Worm (Caenorhabditis elegans): ENCODE measurements around the gene sre-44.

Gene sre-44

ce11 chrII:13984551-13984950, 35.2 kb downstream of the sre-44 start, which contains the start of gene sre-47:
sre-47 (minus strand) TSS chrII:13984651.
- TF ChIP-seq B0310.2 (tag; optimal IDR thresholded peaks at IDR 0.05) (no peak), hmg-4 (GFP tag; optimal IDR thresholded peaks at IDR 0.05) (no peak), ceh-13 (GFP tag; optimal IDR thresholded peaks at IDR 0.05) (no peak), hnd-1 (tag; optimal IDR thresholded peaks at IDR 0.05) (no peak), F13C5.2 (tag; optimal IDR thresholded peaks at IDR 0.05) (no peak), tbx-37 (GFP tag; conservative IDR thresholded peaks at IDR 0.05) (no peak), scrt-1 (GFP tag; IDR thresholded peaks at IDR 0.05) (no peak), sea-1 (GFP tag; conservative IDR thresholded peaks at IDR 0.05) (no peak), ets-7 (tag; optimal IDR thresholded peaks at IDR 0.05) (no peak), flt-1 (GFP tag; IDR thresholded peaks at IDR 0.05) (no peak), tbx-11 (GFP tag; IDR thresholded peaks at IDR 0.05) (no peak), ama-1 (optimal IDR thresholded peaks at IDR 0.05) (no peak)

- TF ChIP-seq hmbx-1 (tag; optimal IDR thresholded peaks at IDR 0.05), result peak; percentile 54
These were observed 36.7 kb downstream of the sre-44 start for ce11 chrII:13986061-13986460.

ce11 chrII:13991741-13992140, 42.4 kb downstream of the sre-44 start, which contains the start of gene Y39G8B.5:
Y39G8B.5 (minus strand) TSS chrII:13991841.
- TF ChIP-seq F13C5.2 (tag; optimal IDR thresholded peaks at IDR 0.05), result no peak
- no peak for TF ChIP-seq scrt-1 (GFP tag; IDR thresholded peaks at IDR 0.05)
- TF ChIP-seq pes-1 (GFP tag; IDR thresholded peaks at IDR 0.05), result no peak
- no peak for TF ChIP-seq tbx-11 (GFP tag; IDR thresholded peaks at IDR 0.05)
- TF ChIP-seq hmbx-1 (tag; optimal IDR thresholded peaks at IDR 0.05), result no peak
- TF ChIP-seq ama-1 (optimal IDR thresholded peaks at IDR 0.05), result no peak
- no peak for TF ChIP-seq ets-7 (tag; optimal IDR thresholded peaks at IDR 0.05)
- no peak for TF ChIP-seq flt-1 (GFP tag; IDR thresholded peaks at IDR 0.05)
- no peak for TF ChIP-seq ceh-13 (GFP tag; optimal IDR thresholded peaks at IDR 0.05)
- TF ChIP-seq sea-1 (GFP tag; conservative IDR thresholded peaks at IDR 0.05), result no peak
- TF ChIP-seq hnd-1 (tag; optimal IDR thresholded peaks at IDR 0.05), result no peak
- TF ChIP-seq hmg-4 (GFP tag; optimal IDR thresholded peaks at IDR 0.05), result no peak
- no peak for TF ChIP-seq tbx-37 (GFP tag; conservative IDR thresholded peaks at IDR 0.05)
- TF ChIP-seq aly-1 (tag; optimal IDR thresholded peaks at IDR 0.05), result no peak
- no peak for TF ChIP-seq ceh-36 (tag; optimal IDR thresholded peaks at IDR 0.05)
- no peak for TF ChIP-seq tra-4 (tag; optimal IDR thresholded peaks at IDR 0.05)
- TF ChIP-seq B0310.2 (tag; optimal IDR thresholded peaks at IDR 0.05), result no peak

- TF ChIP-seq pes-1 (GFP tag; IDR thresholded peaks at IDR 0.05) (no peak), scrt-1 (GFP tag; IDR thresholded peaks at IDR 0.05) (no peak), B0310.2 (tag; optimal IDR thresholded peaks at IDR 0.05) (no peak), ets-7 (tag; optimal IDR thresholded peaks at IDR 0.05) (no peak), tbx-11 (GFP tag; IDR thresholded peaks at IDR 0.05) (no peak), tbx-37 (GFP tag; conservative IDR thresholded peaks at IDR 0.05) (no peak), ceh-13 (GFP tag; optimal IDR thresholded peaks at IDR 0.05) (no peak), hmbx-1 (tag; optimal IDR thresholded peaks at IDR 0.05) (no peak), ama-1 (optimal IDR thresholded peaks at IDR 0.05) (no peak), hnd-1 (tag; optimal IDR thresholded peaks at IDR 0.05) (no peak), aly-1 (tag; optimal IDR thresholded peaks at IDR 0.05) (no peak)
These were observed 45.5 kb downstream of the sre-44 start, which contains the start of gene Y39G8B.7 for ce11 chrII:13994934-13995333. Y39G8B.7 (minus strand) TSS chrII:13995034.

ce11 chrII:13997477-13997876, 48.1 kb downstream of the sre-44 start, which contains the start of gene F01D5.1:
F01D5.1 (minus strand) TSS chrII:13997581.
- TF ChIP-seq B0310.2 (tag; optimal IDR thresholded peaks at IDR 0.05), result no peak
- TF ChIP-seq aly-1 (tag; optimal IDR thresholded peaks at IDR 0.05), result no peak
- no peak for TF ChIP-seq sea-1 (GFP tag; conservative IDR thresholded peaks at IDR 0.05)
- no peak for TF ChIP-seq hnd-1 (tag; optimal IDR thresholded peaks at IDR 0.05)
- no peak for TF ChIP-seq scrt-1 (GFP tag; IDR thresholded peaks at IDR 0.05)
- no peak for TF ChIP-seq flt-1 (GFP tag; IDR thresholded peaks at IDR 0.05)
- no peak for TF ChIP-seq ets-7 (tag; optimal IDR thresholded peaks at IDR 0.05)
- TF ChIP-seq ama-1 (optimal IDR thresholded peaks at IDR 0.05), result no peak
- no peak for TF ChIP-seq tbx-37 (GFP tag; conservative IDR thresholded peaks at IDR 0.05)
- no peak for TF ChIP-seq tra-4 (tag; optimal IDR thresholded peaks at IDR 0.05)
- no peak for TF ChIP-seq F13C5.2 (tag; optimal IDR thresholded peaks at IDR 0.05)
- TF ChIP-seq tbx-11 (GFP tag; IDR thresholded peaks at IDR 0.05), result no peak
- no peak for TF ChIP-seq pes-1 (GFP tag; IDR thresholded peaks at IDR 0.05)
- no peak for TF ChIP-seq ceh-13 (GFP tag; optimal IDR thresholded peaks at IDR 0.05)
- TF ChIP-seq hmg-4 (GFP tag; optimal IDR thresholded peaks at IDR 0.05), result no peak
- TF ChIP-seq ceh-36 (tag; optimal IDR thresholded peaks at IDR 0.05), result no peak
- no peak for TF ChIP-seq hmbx-1 (tag; optimal IDR thresholded peaks at IDR 0.05)

ce11 chrII:13997989-13998388, 48.6 kb downstream of the sre-44 start:
- TF ChIP-seq ceh-36 (tag; optimal IDR thresholded peaks at IDR 0.05) (no peak), sea-1 (GFP tag; conservative IDR thresholded peaks at IDR 0.05) (no peak), hnd-1 (tag; optimal IDR thresholded peaks at IDR 0.05) (no peak), tra-4 (tag; optimal IDR thresholded peaks at IDR 0.05) (no peak), tbx-37 (GFP tag; conservative IDR thresholded peaks at IDR 0.05) (no peak), hmbx-1 (tag; optimal IDR thresholded peaks at IDR 0.05) (no peak), pes-1 (GFP tag; IDR thresholded peaks at IDR 0.05) (no peak)

ce11 chrII:13998964-13999363, 49.6 kb downstream of the sre-44 start, which contains the start of gene F01D5.2:
F01D5.2 (minus strand) TSS chrII:13999064.
- no peak for TF ChIP-seq pes-1 (GFP tag; IDR thresholded peaks at IDR 0.05)
- TF ChIP-seq ceh-36 (tag; optimal IDR thresholded peaks at IDR 0.05), result no peak
- no peak for TF ChIP-seq ets-7 (tag; optimal IDR thresholded peaks at IDR 0.05)
- TF ChIP-seq tra-4 (tag; optimal IDR thresholded peaks at IDR 0.05), result no peak
- no peak for TF ChIP-seq tbx-11 (GFP tag; IDR thresholded peaks at IDR 0.05)
- TF ChIP-seq B0310.2 (tag; optimal IDR thresholded peaks at IDR 0.05), result no peak
- TF ChIP-seq sea-1 (GFP tag; conservative IDR thresholded peaks at IDR 0.05), result no peak
- TF ChIP-seq hnd-1 (tag; optimal IDR thresholded peaks at IDR 0.05), result no peak
- TF ChIP-seq hmg-4 (GFP tag; optimal IDR thresholded peaks at IDR 0.05), result no peak
- no peak for TF ChIP-seq flt-1 (GFP tag; IDR thresholded peaks at IDR 0.05)
- TF ChIP-seq ama-1 (optimal IDR thresholded peaks at IDR 0.05), result no peak
- no peak for TF ChIP-seq ceh-13 (GFP tag; optimal IDR thresholded peaks at IDR 0.05)
- no peak for TF ChIP-seq F13C5.2 (tag; optimal IDR thresholded peaks at IDR 0.05)
- no peak for TF ChIP-seq aly-1 (tag; optimal IDR thresholded peaks at IDR 0.05)
- TF ChIP-seq tbx-37 (GFP tag; conservative IDR thresholded peaks at IDR 0.05), result no peak
- TF ChIP-seq scrt-1 (GFP tag; IDR thresholded peaks at IDR 0.05), result no peak
- no peak for TF ChIP-seq hmbx-1 (tag; optimal IDR thresholded peaks at IDR 0.05)

All from whole organism, early embryonic.